Worm (Caenorhabditis elegans): ENCODE data around the gene T27A8.7.

The T27A8.7 gene

ce11 chrX:16040207-16040716 is 15.1 kb upstream of the T27A8.7 start, which contains the start of gene B0395.3:
Gene B0395.3, minus strand, starts transcription at chrX:16040257.
- peak; percentile 42; the same call in 1 of the 2 replicates for TF ChIP-seq pes-1 (GFP tag; IDR thresholded peaks at IDR 0.05)
- TF ChIP-seq B0310.2 (tag; optimal IDR thresholded peaks at IDR 0.05) = no peak
- peak; percentile 15 for TF ChIP-seq F13C5.2 (tag; optimal IDR thresholded peaks at IDR 0.05)
- TF ChIP-seq flt-1 (GFP tag; IDR thresholded peaks at IDR 0.05) = no peak
- TF ChIP-seq ceh-36 (tag; optimal IDR thresholded peaks at IDR 0.05) = peak; percentile 36
- peak; percentile 84 for TF ChIP-seq hmg-4 (GFP tag; optimal IDR thresholded peaks at IDR 0.05)
- TF ChIP-seq scrt-1 (GFP tag; IDR thresholded peaks at IDR 0.05) = no peak
- TF ChIP-seq sea-1 (GFP tag; conservative IDR thresholded peaks at IDR 0.05) = 0 out of 2 replicates have a peak, but pooled peaks have one; percentile 22
- no peak for TF ChIP-seq tra-4 (tag; optimal IDR thresholded peaks at IDR 0.05)
- no peak for TF ChIP-seq ama-1 (optimal IDR thresholded peaks at IDR 0.05)
- TF ChIP-seq ceh-13 (GFP tag; optimal IDR thresholded peaks at IDR 0.05) = no peak
- TF ChIP-seq tbx-11 (GFP tag; IDR thresholded peaks at IDR 0.05) = no peak
- TF ChIP-seq tbx-37 (GFP tag; conservative IDR thresholded peaks at IDR 0.05) = no peak
- no peak for TF ChIP-seq hnd-1 (tag; optimal IDR thresholded peaks at IDR 0.05)
- no peak for TF ChIP-seq hmbx-1 (tag; optimal IDR thresholded peaks at IDR 0.05)
- TF ChIP-seq aly-1 (tag; optimal IDR thresholded peaks at IDR 0.05) = peak; percentile 2
- TF ChIP-seq ets-7 (tag; optimal IDR thresholded peaks at IDR 0.05) = no peak

DNA sequence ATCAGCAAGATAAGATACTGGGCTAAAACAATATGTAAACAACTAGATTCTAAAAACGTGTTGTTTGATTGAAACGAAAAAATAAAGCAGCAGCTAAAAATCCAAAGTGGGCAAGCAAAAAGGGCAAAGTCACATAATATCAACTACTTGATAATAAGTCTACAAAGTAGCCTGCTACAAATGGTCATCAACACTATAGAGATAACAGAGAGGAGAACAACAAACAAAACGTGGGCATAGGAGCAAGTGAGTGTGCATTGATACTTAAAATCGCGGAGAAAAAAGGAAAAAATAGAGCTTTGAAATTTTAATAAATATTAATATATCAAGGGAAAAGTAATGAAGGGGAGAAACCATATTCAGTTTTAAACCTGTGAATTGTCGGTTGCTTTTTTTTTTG is 13.5 kb upstream of the T27A8.7 start:
- TF ChIP-seq flt-1 (GFP tag; IDR thresholded peaks at IDR 0.05) (no peak), hmg-4 (GFP tag; optimal IDR thresholded peaks at IDR 0.05) (no peak), hmbx-1 (tag; optimal IDR thresholded peaks at IDR 0.05) (no peak), scrt-1 (GFP tag; IDR thresholded peaks at IDR 0.05) (no peak), hnd-1 (tag; optimal IDR thresholded peaks at IDR 0.05) (no peak), aly-1 (tag; optimal IDR thresholded peaks at IDR 0.05) (no peak), F13C5.2 (tag; optimal IDR thresholded peaks at IDR 0.05) (no peak), pes-1 (GFP tag; IDR thresholded peaks at IDR 0.05) (no peak), B0310.2 (tag; optimal IDR thresholded peaks at IDR 0.05) (no peak), tbx-37 (GFP tag; conservative IDR thresholded peaks at IDR 0.05) (no peak), ceh-36 (tag; optimal IDR thresholded peaks at IDR 0.05) (no peak)

- TF ChIP-seq hnd-1 (tag; optimal IDR thresholded peaks at IDR 0.05) = no peak
- TF ChIP-seq flt-1 (GFP tag; IDR thresholded peaks at IDR 0.05) = no peak
- TF ChIP-seq scrt-1 (GFP tag; IDR thresholded peaks at IDR 0.05) = no peak
- no peak for TF ChIP-seq hmbx-1 (tag; optimal IDR thresholded peaks at IDR 0.05)
Observed at ce11 chrX:16042480-16042879, 12.9 kb upstream of the T27A8.7 start.

ce11 chrX:16044325-16044724 is 11.0 kb upstream of the T27A8.7 start:
- TF ChIP-seq hnd-1 (tag; optimal IDR thresholded peaks at IDR 0.05) = no peak
- no peak for TF ChIP-seq ceh-13 (GFP tag; optimal IDR thresholded peaks at IDR 0.05)
- no peak for TF ChIP-seq sea-1 (GFP tag; conservative IDR thresholded peaks at IDR 0.05)
- TF ChIP-seq B0310.2 (tag; optimal IDR thresholded peaks at IDR 0.05) = no peak
- TF ChIP-seq ceh-36 (tag; optimal IDR thresholded peaks at IDR 0.05) = no peak
- TF ChIP-seq tra-4 (tag; optimal IDR thresholded peaks at IDR 0.05) = no peak
- no peak for TF ChIP-seq F13C5.2 (tag; optimal IDR thresholded peaks at IDR 0.05)
- TF ChIP-seq hmbx-1 (tag; optimal IDR thresholded peaks at IDR 0.05) = no peak
- TF ChIP-seq flt-1 (GFP tag; IDR thresholded peaks at IDR 0.05) = no peak
- TF ChIP-seq hmg-4 (GFP tag; optimal IDR thresholded peaks at IDR 0.05) = no peak
- TF ChIP-seq pes-1 (GFP tag; IDR thresholded peaks at IDR 0.05) = no peak
- TF ChIP-seq aly-1 (tag; optimal IDR thresholded peaks at IDR 0.05) = no peak
- no peak for TF ChIP-seq ama-1 (optimal IDR thresholded peaks at IDR 0.05)
- no peak for TF ChIP-seq tbx-37 (GFP tag; conservative IDR thresholded peaks at IDR 0.05)
- no peak for TF ChIP-seq scrt-1 (GFP tag; IDR thresholded peaks at IDR 0.05)
- TF ChIP-seq ets-7 (tag; optimal IDR thresholded peaks at IDR 0.05) = no peak
- no peak for TF ChIP-seq tbx-11 (GFP tag; IDR thresholded peaks at IDR 0.05)

DNA sequence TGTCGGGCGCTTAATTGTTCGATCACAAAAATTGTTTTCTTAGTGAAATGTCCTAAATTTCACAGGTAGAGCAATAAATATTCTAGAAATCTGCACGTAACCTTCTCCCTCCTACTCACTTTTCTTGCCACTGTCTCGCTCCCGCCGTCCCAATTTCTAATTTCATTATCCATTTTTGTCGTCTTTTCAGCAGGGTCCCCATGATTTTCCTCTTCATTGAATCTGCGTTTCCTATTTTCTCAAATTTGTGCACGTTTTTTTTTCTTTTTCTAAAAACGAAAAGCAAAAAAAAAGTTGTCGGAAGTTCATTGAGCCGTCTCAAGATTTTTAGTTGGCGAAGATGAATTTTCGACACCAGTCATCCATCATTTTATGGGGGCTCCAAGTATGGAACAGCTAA is 9.0 kb upstream of the T27A8.7 start:
- TF ChIP-seq scrt-1 (GFP tag; IDR thresholded peaks at IDR 0.05) = no peak
- no peak for TF ChIP-seq sea-1 (GFP tag; conservative IDR thresholded peaks at IDR 0.05)
- TF ChIP-seq hmbx-1 (tag; optimal IDR thresholded peaks at IDR 0.05) = no peak
- no peak for TF ChIP-seq hnd-1 (tag; optimal IDR thresholded peaks at IDR 0.05)
- TF ChIP-seq ceh-13 (GFP tag; optimal IDR thresholded peaks at IDR 0.05) = no peak
- no peak for TF ChIP-seq ceh-36 (tag; optimal IDR thresholded peaks at IDR 0.05)
- TF ChIP-seq flt-1 (GFP tag; IDR thresholded peaks at IDR 0.05) = no peak
- TF ChIP-seq hmg-4 (GFP tag; optimal IDR thresholded peaks at IDR 0.05) = no peak
- TF ChIP-seq B0310.2 (tag; optimal IDR thresholded peaks at IDR 0.05) = no peak
- no peak for TF ChIP-seq tbx-37 (GFP tag; conservative IDR thresholded peaks at IDR 0.05)
- no peak for TF ChIP-seq tra-4 (tag; optimal IDR thresholded peaks at IDR 0.05)
- TF ChIP-seq tbx-11 (GFP tag; IDR thresholded peaks at IDR 0.05) = no peak
- TF ChIP-seq aly-1 (tag; optimal IDR thresholded peaks at IDR 0.05) = no peak
- no peak for TF ChIP-seq ets-7 (tag; optimal IDR thresholded peaks at IDR 0.05)
- TF ChIP-seq ama-1 (optimal IDR thresholded peaks at IDR 0.05) = no peak
- TF ChIP-seq pes-1 (GFP tag; IDR thresholded peaks at IDR 0.05) = no peak
- TF ChIP-seq F13C5.2 (tag; optimal IDR thresholded peaks at IDR 0.05) = no peak

DNA sequence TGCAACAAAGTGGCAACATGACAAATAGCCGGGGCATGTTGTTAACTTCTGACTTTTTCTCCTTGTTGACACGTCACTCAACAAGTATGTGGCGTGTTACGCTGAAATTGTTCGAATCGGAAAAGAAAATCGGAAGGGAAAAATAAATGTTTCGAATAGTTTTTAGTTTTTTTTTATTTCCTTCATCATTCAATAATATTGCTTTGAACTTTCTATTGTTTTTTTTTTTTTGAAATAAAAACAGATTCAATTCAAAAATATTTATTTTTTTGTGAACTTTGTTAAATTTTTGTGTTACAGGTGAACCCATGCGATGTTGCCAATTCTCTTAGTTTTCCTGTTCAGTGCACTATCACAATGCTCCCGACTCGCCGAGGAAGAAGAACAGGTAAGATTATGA is 5.8 kb upstream of the T27A8.7 start, which contains the start of gene cpd-2:
Gene cpd-2 (plus strand): TSS at position 301 of the 400 bp plus-strand sequence.
- TF ChIP-seq ceh-36 (tag; optimal IDR thresholded peaks at IDR 0.05) = no peak
- TF ChIP-seq hmg-4 (GFP tag; optimal IDR thresholded peaks at IDR 0.05) = no peak
- TF ChIP-seq sea-1 (GFP tag; conservative IDR thresholded peaks at IDR 0.05) = no peak

- TF ChIP-seq tra-4 (tag; optimal IDR thresholded peaks at IDR 0.05) (no peak), hmbx-1 (tag; optimal IDR thresholded peaks at IDR 0.05) (no peak), B0310.2 (tag; optimal IDR thresholded peaks at IDR 0.05) (no peak), pes-1 (GFP tag; IDR thresholded peaks at IDR 0.05) (peak; percentile 47; the same call in 1 of the 2 replicates), sea-1 (GFP tag; conservative IDR thresholded peaks at IDR 0.05) (peak; percentile 53; the same call in 1 of the 2 replicates), aly-1 (tag; optimal IDR thresholded peaks at IDR 0.05) (no peak), tbx-37 (GFP tag; conservative IDR thresholded peaks at IDR 0.05) (no peak), tbx-11 (GFP tag; IDR thresholded peaks at IDR 0.05) (0 out of 2 replicates have a peak, but pooled peaks have one; percentile 14), ets-7 (tag; optimal IDR thresholded peaks at IDR 0.05) (no peak), hmg-4 (GFP tag; optimal IDR thresholded peaks at IDR 0.05) (peak; percentile 50), F13C5.2 (tag; optimal IDR thresholded peaks at IDR 0.05) (peak; percentile 85), hnd-1 (tag; optimal IDR thresholded peaks at IDR 0.05) (no peak), scrt-1 (GFP tag; IDR thresholded peaks at IDR 0.05) (no peak), ceh-36 (tag; optimal IDR thresholded peaks at IDR 0.05) (no peak), flt-1 (GFP tag; IDR thresholded peaks at IDR 0.05) (no peak), ama-1 (optimal IDR thresholded peaks at IDR 0.05) (no peak), ceh-13 (GFP tag; optimal IDR thresholded peaks at IDR 0.05) (no peak)
Observed at ce11 chrX:16056404-16056803, 1.1 kb downstream of the T27A8.7 start.

All from whole organism, early embryonic.